Worm (Caenorhabditis elegans) whole organism, L1 larva: Measurements from ENCODE around the gene zyx-1.

Source experiments
- C16A3.4 ChIP-seq: fragments of 150-350 bp; optimal IDR thresholded peaks from 2 replicates; lab custom pipeline; 2014; ENCODE audit warnings: missing biosample characterization, missing genetic modification characterization
- C34B4.2 ChIP-seq: sonication (generic microtip); optimal IDR thresholded peaks from 2 replicates; lab custom pipeline; 2017; ENCODE audit warnings: mild to moderate bottlenecking, missing genetic modification characterization, missing compliant biosample characterization
- Y116A8C.19 ChIP-seq: sonication (generic microtip); optimal IDR thresholded peaks from 2 replicates; lab custom pipeline; 2016; ENCODE audit warnings: missing compliant biosample characterization, missing genetic modification characterization, borderline replicate concordance
- aha-1 ChIP-seq: fragments of 150-350 bp; optimal IDR thresholded peaks from 2 replicates; lab custom pipeline; 2014; ENCODE audit warnings: missing biosample characterization, missing genetic modification characterization
- alr-1 ChIP-seq: fragments of 200-800 bp; sonication (Bioruptor generic); optimal IDR thresholded peaks from 2 replicates; lab custom pipeline; 2018; ENCODE audit warnings: borderline replicate concordance, mild to moderate bottlenecking, missing genetic modification characterization, missing compliant biosample characterization
- ceh-8 ChIP-seq: fragments of 200-800 bp; sonication (Bioruptor generic); optimal IDR thresholded peaks from 2 replicates; lab custom pipeline; 2018; ENCODE audit warnings: mild to moderate bottlenecking, missing genetic modification characterization, moderate library complexity, missing compliant biosample characterization
- ceh-82 ChIP-seq, 3 experiments: fragments of 150-350 bp in 1 of 3; sonication (generic microtip) in 2 of 3; optimal IDR thresholded peaks; 2 replicates each; lab custom pipeline; 2014 to 2017; ENCODE audit warnings: missing biosample characterization in 3 of 3, missing genetic modification characterization in 3 of 3
- ces-1 ChIP-seq: fragments of 150-350 bp; optimal IDR thresholded peaks from 2 replicates; lab custom pipeline; 2014; ENCODE audit warnings: missing biosample characterization, missing genetic modification reagents, missing genetic modification characterization
- dpl-1 ChIP-seq, 3 experiments: fragments of 150-350 bp in 2 of 3; sonication (generic microtip) in 1 of 3; optimal IDR thresholded peaks; 2 replicates each; lab custom pipeline; 2014 to 2017; ENCODE audit warnings: missing biosample characterization in 3 of 3, missing genetic modification characterization in 3 of 3, missing genetic modification reagents in 3 of 3
- dsc-1 ChIP-seq: sonication (generic microtip); optimal IDR thresholded peaks from 2 replicates; lab custom pipeline; 2016; ENCODE audit warnings: mild to moderate bottlenecking, missing genetic modification characterization, missing compliant biosample characterization
- efl-1 ChIP-seq, 4 experiments: fragments of 150-350 bp; optimal IDR thresholded peaks in 3 of 4; peaks in 1 of 4; 1 replicate in 1 of 4; 2 replicates in 3 of 4; lab custom pipeline; 2014; ENCODE audit warnings: missing biosample characterization in 2 of 4, missing genetic modification characterization in 2 of 4, missing genetic modification reagents in 2 of 4
- egl-13 ChIP-seq: sonication (generic microtip); optimal IDR thresholded peaks from 2 replicates; lab custom pipeline; 2016; ENCODE audit warnings: missing genotype, missing genetic modification reagents, missing genetic modification characterization, missing compliant biosample characterization
- egl-27 ChIP-seq, 2 experiments: fragments of 150-350 bp in 1 of 2; sonication (generic microtip); optimal IDR thresholded peaks; 3 replicates each; lab custom pipeline; 2017 to 2018; ENCODE audit warnings: missing biosample characterization in 2 of 2, missing genetic modification characterization in 2 of 2, missing genetic modification reagents in 2 of 2
- elt-2 ChIP-seq: sonication (generic microtip); optimal IDR thresholded peaks from 2 replicates; lab custom pipeline; 2016; ENCODE audit warnings: missing genetic modification characterization, mild to moderate bottlenecking, inconsistent platforms, missing compliant biosample characterization, missing genetic modification reagents
- elt-3 ChIP-seq, 6 experiments: fragments of 150-350 bp in 1 of 6; sonication (generic microtip); optimal IDR thresholded peaks; 2 replicates each; lab custom pipeline; 2017 to 2018; ENCODE audit warnings: missing biosample characterization in 6 of 6, missing genetic modification characterization in 6 of 6, inconsistent platforms in 1 of 6
- fkh-10 ChIP-seq: sonication (generic microtip); optimal IDR thresholded peaks from 2 replicates; lab custom pipeline; 2017; ENCODE audit warnings: missing biosample characterization, missing genetic modification reagents, missing genetic modification characterization
- fkh-4 ChIP-seq: sonication (generic microtip); optimal IDR thresholded peaks from 2 replicates; lab custom pipeline; 2016; ENCODE audit warnings: missing compliant biosample characterization, missing genetic modification characterization, borderline replicate concordance
- fkh-8 ChIP-seq: sonication (generic microtip); optimal IDR thresholded peaks from 2 replicates; lab custom pipeline; 2016; ENCODE audit warnings: mild to moderate bottlenecking, missing genetic modification characterization, missing compliant biosample characterization
- fos-1 ChIP-seq: fragments of 150-350 bp; optimal IDR thresholded peaks from 2 replicates; lab custom pipeline; 2014; ENCODE audit warnings: missing biosample characterization, missing genetic modification characterization
- hlh-17 ChIP-seq: fragments of 200-800 bp; sonication (Bioruptor generic); optimal IDR thresholded peaks from 2 replicates; lab custom pipeline; 2018; ENCODE audit warnings: missing genetic modification characterization, mild to moderate bottlenecking, missing compliant biosample characterization, moderate library complexity, borderline replicate concordance
- irx-1 ChIP-seq: sonication (generic microtip); optimal IDR thresholded peaks from 2 replicates; lab custom pipeline; 2016; ENCODE audit warnings: missing genetic modification characterization, missing compliant biosample characterization
- isw-1 ChIP-seq: fragments of 200-800 bp; sonication (Bioruptor generic); IDR thresholded peaks from 2 replicates; pipeline ENCODE4 v1.3.6; 2022; ENCODE audit warnings: missing genetic modification characterization, missing compliant biosample characterization
- jun-1 ChIP-seq: fragments of 150-350 bp; optimal IDR thresholded peaks from 2 replicates; lab custom pipeline; 2014; ENCODE audit warnings: missing biosample characterization, missing genetic modification reagents, missing genetic modification characterization
- lin-13 ChIP-seq: fragments of 150-350 bp; optimal IDR thresholded peaks from 2 replicates; lab custom pipeline; 2014; ENCODE audit warnings: missing biosample characterization, missing genetic modification reagents, missing genetic modification characterization
- lin-14 ChIP-seq: fragments of 200-800 bp; sonication (Bioruptor generic); optimal IDR thresholded peaks from 2 replicates; lab custom pipeline; 2018; ENCODE audit warnings: mild to moderate bottlenecking, missing genetic modification characterization, moderate library complexity, missing compliant biosample characterization
- lin-39 ChIP-seq: fragments of 150-350 bp; optimal IDR thresholded peaks from 2 replicates; lab custom pipeline; 2014; ENCODE audit warnings: missing biosample characterization, missing genetic modification reagents, missing genetic modification characterization
- nhr-11 ChIP-seq: fragments of 150-350 bp; optimal IDR thresholded peaks from 2 replicates; lab custom pipeline; 2014; ENCODE audit warnings: missing biosample characterization, missing genetic modification characterization
- nhr-12 ChIP-seq: sonication (generic microtip); optimal IDR thresholded peaks from 2 replicates; lab custom pipeline; 2017; ENCODE audit warnings: missing biosample characterization, missing genetic modification characterization
- nhr-19 ChIP-seq: fragments of 200-800 bp; sonication (Bioruptor generic); conservative IDR thresholded peaks from 2 replicates; pipeline ENCODE4 v1.3.6; 2022; ENCODE audit warnings: missing genetic modification characterization, missing compliant biosample characterization
- nhr-28 ChIP-seq: fragments of 150-350 bp; optimal IDR thresholded peaks from 2 replicates; lab custom pipeline; 2014; ENCODE audit warnings: missing biosample characterization, missing genetic modification characterization
- nhr-47 ChIP-seq: sonication (generic microtip); optimal IDR thresholded peaks from 2 replicates; lab custom pipeline; 2016; ENCODE audit warnings: mild to moderate bottlenecking, missing genetic modification characterization, moderate library complexity, missing compliant biosample characterization
- nhr-76 ChIP-seq: sonication (generic microtip); optimal IDR thresholded peaks from 2 replicates; lab custom pipeline; 2017; ENCODE audit warnings: missing biosample characterization, missing genetic modification characterization
- pax-3 ChIP-seq: fragments of 200-800 bp; sonication (Bioruptor generic); optimal IDR thresholded peaks from 2 replicates; lab custom pipeline; 2018; ENCODE audit warnings: mild to moderate bottlenecking, missing genetic modification characterization, moderate library complexity, missing compliant biosample characterization
- pqm-1 ChIP-seq: sonication (generic microtip); optimal IDR thresholded peaks from 3 replicates; lab custom pipeline; 2017; ENCODE audit warnings: missing biosample characterization, missing genetic modification characterization
- rnt-1 ChIP-seq: sonication (generic microtip); optimal IDR thresholded peaks from 2 replicates; lab custom pipeline; 2016; ENCODE audit warnings: mild to moderate bottlenecking, missing genetic modification characterization, moderate library complexity, missing compliant biosample characterization
- skn-1 ChIP-seq: fragments of 150-350 bp; optimal IDR thresholded peaks from 2 replicates; lab custom pipeline; 2014; ENCODE audit warnings: missing biosample characterization, missing genetic modification characterization
- sox-4 ChIP-seq: sonication (generic microtip); optimal IDR thresholded peaks from 2 replicates; lab custom pipeline; 2016; ENCODE audit warnings: missing genetic modification characterization, missing compliant biosample characterization
- sup-37 ChIP-seq: fragments of 200-800 bp; sonication (Bioruptor generic); optimal IDR thresholded peaks from 2 replicates; lab custom pipeline; 2018; ENCODE audit warnings: mild to moderate bottlenecking, missing genetic modification characterization, missing compliant biosample characterization
- tbx-2 ChIP-seq: sonication (generic microtip); optimal IDR thresholded peaks from 2 replicates; lab custom pipeline; 2016; ENCODE audit warnings: missing genetic modification characterization, missing compliant biosample characterization
- unc-86 ChIP-seq: sonication (generic microtip); optimal IDR thresholded peaks from 2 replicates; lab custom pipeline; 2016; ENCODE audit warnings: missing genetic modification characterization, missing compliant biosample characterization
- unc-98 ChIP-seq: fragments of 200-800 bp; sonication (Bioruptor generic); IDR thresholded peaks from 2 replicates; pipeline ENCODE4 v1.3.6; 2022; ENCODE audit warnings: missing genetic modification characterization, missing compliant biosample characterization
- xbp-1 ChIP-seq: sonication (generic microtip); optimal IDR thresholded peaks from 2 replicates; lab custom pipeline; 2016; ENCODE audit warnings: missing genetic modification characterization, missing compliant biosample characterization
- zip-4 ChIP-seq: fragments of 200-800 bp; sonication (Bioruptor generic); optimal IDR thresholded peaks from 2 replicates; lab custom pipeline; 2018; ENCODE audit warnings: mild to moderate bottlenecking, missing genetic modification characterization, moderate library complexity, missing compliant biosample characterization
- ztf-11 ChIP-seq, 2 experiments: sonication (generic microtip); optimal IDR thresholded peaks; 2 replicates each; lab custom pipeline; 2016 to 2017; ENCODE audit warnings: missing genetic modification characterization in 2 of 2, missing biosample characterization in 1 of 2, missing compliant biosample characterization in 1 of 2

Gene zyx-1

ce11 chrII:13029290-13030050, 27.2 kb upstream of the zyx-1 start (continued):
- no peak for TF ChIP-seq C34B4.2 (tag; lab: Kevin White, UChicago)
- no peak for TF ChIP-seq fkh-4 (tag; lab: Kevin White, UChicago)
- no peak for TF ChIP-seq fkh-10 (GFP tag; lab: Kevin White, UChicago)
- no peak for TF ChIP-seq fkh-8 (tag; lab: Kevin White, UChicago)
- no peak for TF ChIP-seq efl-1 (optimal IDR thresholded peaks at IDR 0.05; lab: Kevin White, UChicago)
- TF ChIP-seq efl-1 (GFP tag; optimal IDR thresholded peaks at IDR 0.05 in 1 of 2; lab: Kevin White, UChicago) = peak in 1 of 2 experiments; percentile 89

ce11 chrII:13030051-13030437, 26.7 kb upstream of the zyx-1 start:
- TF ChIP-seq aha-1 (tag; lab: Kevin White, UChicago) (no peak), efl-1 (optimal IDR thresholded peaks at IDR 0.05; lab: Kevin White, UChicago) (no peak), efl-1 (GFP tag; optimal IDR thresholded peaks at IDR 0.05 in 1 of 2; lab: Kevin White, UChicago) (no peak), lin-14 (GFP tag; lab: Kevin White, UChicago) (peak; percentile 13)

ce11 chrII:13030567-13031188, 26.0 kb upstream of the zyx-1 start:
- TF ChIP-seq lin-14 (GFP tag; lab: Kevin White, UChicago) (peak; percentile 90), xbp-1 (tag; lab: Kevin White, UChicago) (peak; percentile 21), fos-1 (tag; lab: Kevin White, UChicago) (peak; percentile 59), jun-1 (tag; lab: Kevin White, UChicago) (peak; percentile 43), nhr-12 (tag; lab: Kevin White, UChicago) (no peak), sox-4 (tag; lab: Kevin White, UChicago) (no peak), hlh-17 (GFP tag; lab: Kevin White, UChicago) (no peak), nhr-28 (tag; lab: Kevin White, UChicago) (no peak), ceh-82 (tag; optimal IDR thresholded peaks at IDR 0.05; lab: Kevin White, UChicago) (peak; percentile 18 to 47 (median 42)), tbx-2 (peak; percentile 47), pqm-1 (tag; lab: Kevin White, UChicago) (no peak), dsc-1 (tag; lab: Kevin White, UChicago) (peak; percentile 13), lin-13 (GFP tag; lab: Kevin White, UChicago) (no peak), unc-86 (tag; lab: Kevin White, UChicago) (no peak), lin-39 (tag; lab: Kevin White, UChicago) (no peak), zip-4 (GFP tag; lab: Kevin White, UChicago) (no peak), egl-13 (tag; lab: Kevin White, UChicago) (no peak), rnt-1 (peak; percentile 25), alr-1 (tag; lab: Kevin White, UChicago) (no peak), ces-1 (GFP tag; lab: Kevin White, UChicago) (no peak), skn-1 (tag; lab: Kevin White, UChicago) (peak; percentile 7), nhr-47 (tag; lab: Kevin White, UChicago) (peak; percentile 37), nhr-11 (tag; lab: Kevin White, UChicago) (no peak), nhr-76 (tag; lab: Kevin White, UChicago) (no peak), C16A3.4 (tag; lab: Kevin White, UChicago) (peak; percentile 47), Y116A8C.19 (no peak), fkh-10 (GFP tag; lab: Kevin White, UChicago) (no peak), isw-1 (GFP tag; lab: Robert Waterston, UW) (no peak), fkh-8 (tag; lab: Kevin White, UChicago) (no peak), elt-3 (tag; optimal IDR thresholded peaks at IDR 0.05; lab: Kevin White, UChicago) (peak in 2 of 6 experiments; percentile 39 to 47), dpl-1 (GFP tag; optimal IDR thresholded peaks at IDR 0.05; lab: Kevin White, UChicago) (peak; percentile 50 to 83 (median 60)), elt-2 (tag; lab: Kevin White, UChicago) (no peak), ceh-8 (GFP tag; lab: Kevin White, UChicago) (no peak), sup-37 (GFP tag; lab: Kevin White, UChicago) (no peak), aha-1 (tag; lab: Kevin White, UChicago) (no peak), ztf-11 (tag; optimal IDR thresholded peaks at IDR 0.05; lab: Kevin White, UChicago) (no peak), nhr-19 (GFP tag; lab: Robert Waterston, UW) (no peak), egl-27 (tag; optimal IDR thresholded peaks at IDR 0.05; lab: Kevin White, UChicago) (no peak), irx-1 (tag; lab: Kevin White, UChicago) (peak; percentile 27), unc-98 (GFP tag; lab: Robert Waterston, UW) (no peak), pax-3 (tag; lab: Kevin White, UChicago) (no peak)
